Worm (Caenorhabditis elegans) whole organism, young adult: Measurements from ENCODE around the gene irld-62.

ENCODE experiments used
- fkh-3 ChIP-seq: sonication (generic microtip); optimal IDR thresholded peaks from 2 replicates; lab custom pipeline; 2016; ENCODE audit warnings: mild to moderate bottlenecking, missing genetic modification characterization, missing compliant biosample characterization
- tbx-9 ChIP-seq: sonication (generic microtip); optimal IDR thresholded peaks from 2 replicates; lab custom pipeline; 2016; ENCODE audit warnings: borderline replicate concordance, missing genetic modification characterization, inconsistent platforms, missing compliant biosample characterization

DNA sequence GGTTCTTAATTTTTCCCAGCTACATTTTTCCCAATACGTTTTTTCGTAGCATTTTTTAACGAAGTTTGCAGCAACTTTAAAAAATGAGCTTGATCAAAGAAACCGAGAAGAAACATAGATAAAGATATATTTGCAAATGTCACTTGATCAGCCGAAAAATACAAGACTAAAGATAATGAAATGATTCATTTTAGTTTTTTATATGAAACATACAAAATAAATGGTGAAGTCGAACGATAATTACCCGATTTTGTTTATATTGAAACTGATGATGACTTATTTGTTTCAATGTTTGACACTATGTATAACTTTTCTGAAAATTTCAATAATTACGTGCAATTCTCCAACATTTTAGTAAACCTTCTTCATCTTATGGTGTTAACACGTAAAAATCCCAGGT is 42.6 kb upstream of the irld-62 start, which contains the start of gene srw-22:
- TF ChIP-seq tbx-9 (tag; lab: Kevin White, UChicago), result no peak
- TF ChIP-seq fkh-3 (tag; lab: Kevin White, UChicago), result no peak
